Worm (Caenorhabditis elegans): ENCODE data around the gene nhr-43.
A peak's percentile ranks its signal among the peaks of the same experiment; 100 is the strongest.

The nhr-43 gene

DNA sequence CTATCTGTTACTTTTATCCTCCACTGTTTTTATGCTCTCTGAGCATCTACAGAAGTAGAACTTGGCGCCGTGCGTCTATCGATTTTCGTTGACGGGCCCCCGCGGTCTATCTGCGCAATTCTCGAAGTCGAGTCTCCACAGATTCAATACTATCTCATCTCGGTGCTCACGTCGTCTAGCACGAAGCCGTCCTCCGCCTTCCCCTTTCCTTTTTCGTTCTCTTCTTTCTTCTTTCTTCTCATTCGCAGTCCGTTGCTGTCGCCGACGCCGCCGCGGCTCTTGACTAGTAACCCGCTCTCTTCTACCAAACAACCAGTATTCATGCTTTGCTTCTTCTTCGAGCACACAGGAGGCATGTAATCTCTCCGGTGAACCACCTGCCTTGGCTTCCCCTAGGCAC is 28.3 kb upstream of the nhr-43 start:
- no peak for TF ChIP-seq nfya-1 (tag; optimal IDR thresholded peaks at IDR 0.05; ENCODE audit: borderline replicate concordance, insufficient read depth)
- TF ChIP-seq madf-10 (tag; optimal IDR thresholded peaks at IDR 0.05), result peak; percentile 39
- TF ChIP-seq egrh-3 (GFP tag; IDR thresholded peaks at IDR 0.05), result 0 out of 2 replicates have a peak, but pooled peaks have one; percentile 10
- TF ChIP-seq ccch-3 (GFP tag; optimal IDR thresholded peaks at IDR 0.05), result no peak
- no peak for TF ChIP-seq lsy-27 (tag; optimal IDR thresholded peaks at IDR 0.05; ENCODE audit: borderline replicate concordance, insufficient read depth)
- no peak for TF ChIP-seq dpl-1 (GFP tag; optimal IDR thresholded peaks at IDR 0.05)
- TF ChIP-seq ceh-27 (GFP tag; optimal IDR thresholded peaks at IDR 0.05), result peak; percentile 1
- TF ChIP-seq hmg-1.2 (GFP tag; IDR thresholded peaks at IDR 0.05), result peak; percentile 37; the same call in 1 of the 2 replicates
- TF ChIP-seq zfh-2 (GFP tag; conservative IDR thresholded peaks at IDR 0.05), result peak; percentile 65
- TF ChIP-seq hmg-20 (GFP tag; IDR thresholded peaks at IDR 0.05), result no peak
- TF ChIP-seq mcd-1 (GFP tag; IDR thresholded peaks at IDR 0.05), result peak; percentile 31; the same call in 1 of the 2 replicates
- no peak for TF ChIP-seq unc-62 (GFP tag; optimal IDR thresholded peaks at IDR 0.05)
- no peak for TF ChIP-seq tlf-1 (GFP tag; optimal IDR thresholded peaks at IDR 0.05)
- no peak for TF ChIP-seq lag-1 (GFP tag; IDR thresholded peaks at IDR 0.05)
- peak; percentile 9 for TF ChIP-seq K12H6.12 (tag; optimal IDR thresholded peaks at IDR 0.05)
- no peak for TF ChIP-seq zim-3 (tag; optimal IDR thresholded peaks at IDR 0.05)
- no peak for TF ChIP-seq mxl-1 (tag; optimal IDR thresholded peaks at IDR 0.05)

DNA sequence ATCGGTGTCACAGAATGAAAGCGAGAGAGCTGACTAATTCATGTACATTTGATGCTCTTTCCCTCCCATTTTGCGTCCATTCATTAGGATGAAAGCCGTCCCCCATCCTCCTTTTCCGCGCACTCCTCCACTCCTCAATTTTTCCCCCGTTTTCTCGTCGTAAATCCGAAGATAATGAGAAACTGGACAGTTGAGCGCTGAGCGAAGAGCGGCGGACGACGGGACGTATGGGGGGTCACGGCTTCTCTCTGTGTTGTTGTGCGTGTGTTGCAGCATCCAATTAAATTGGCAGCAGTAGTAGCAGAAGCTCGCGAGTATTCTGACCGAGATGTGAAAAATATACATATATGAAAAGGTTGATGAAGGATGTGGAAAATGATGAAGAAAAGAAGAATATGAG is 27.5 kb upstream of the nhr-43 start:
- TF ChIP-seq him-1 (tag; optimal IDR thresholded peaks at IDR 0.05) (no peak), ceh-91 (GFP tag; IDR thresholded peaks at IDR 0.05) (no peak), ztf-26 (tag; optimal IDR thresholded peaks at IDR 0.05) (no peak), attf-5 (GFP tag; optimal IDR thresholded peaks at IDR 0.05) (no peak), egrh-3 (GFP tag; IDR thresholded peaks at IDR 0.05) (no peak), die-1 (tag; optimal IDR thresholded peaks at IDR 0.05) (no peak), attf-3 (GFP tag; conservative IDR thresholded peaks at IDR 0.05) (no peak), snpc-4 (GFP tag; optimal IDR thresholded peaks at IDR 0.05) (no peak), snpc-4 (tag; optimal IDR thresholded peaks at IDR 0.05) (no peak), nhr-80 (tag; optimal IDR thresholded peaks at IDR 0.05) (no peak), hlh-12 (tag; optimal IDR thresholded peaks at IDR 0.05) (no peak), nfya-1 (tag; optimal IDR thresholded peaks at IDR 0.05; ENCODE audit: borderline replicate concordance, insufficient read depth) (no peak)

DNA sequence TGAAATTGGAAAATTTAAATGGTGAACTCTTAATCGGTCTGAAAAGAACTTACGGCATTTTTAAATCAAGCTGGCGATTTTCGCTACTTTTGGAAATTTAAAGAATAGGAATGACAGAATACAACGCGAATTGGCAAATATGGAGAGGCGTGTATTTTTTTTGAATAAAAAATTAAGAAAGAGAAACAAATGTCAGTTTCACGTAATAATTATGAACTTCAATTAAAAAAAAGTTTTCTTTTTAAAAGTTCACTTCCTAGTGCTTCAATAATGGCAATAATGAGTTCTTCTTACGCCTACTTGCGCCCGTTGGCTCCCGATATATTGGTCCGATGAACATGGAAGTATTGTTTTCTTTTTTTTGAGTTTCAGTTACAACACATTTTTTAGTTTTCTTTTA is 21.7 kb upstream of the nhr-43 start, which contains the start of gene pph-2:
Gene pph-2 (minus strand): TSS at position 101 of the 400 bp plus-strand sequence.
- TF ChIP-seq F55B11.4 (tag; optimal IDR thresholded peaks at IDR 0.05; ENCODE audit: borderline replicate concordance, insufficient read depth) (no peak), nhr-27 (tag; optimal IDR thresholded peaks at IDR 0.05) (no peak), xnd-1 (tag; optimal IDR thresholded peaks at IDR 0.05) (no peak), lin-54 (GFP tag; optimal IDR thresholded peaks at IDR 0.05) (no peak), egrh-3 (GFP tag; IDR thresholded peaks at IDR 0.05) (no peak), chd-7 (tag; optimal IDR thresholded peaks at IDR 0.05) (no peak), dpl-1 (GFP tag; optimal IDR thresholded peaks at IDR 0.05) (no peak), ztf-25 (GFP tag; IDR thresholded peaks at IDR 0.05) (no peak), B0019.2 (GFP tag; conservative IDR thresholded peaks at IDR 0.05) (no peak), attf-5 (GFP tag; optimal IDR thresholded peaks at IDR 0.05) (no peak), cebp-2 (GFP tag; IDR thresholded peaks at IDR 0.05) (no peak)

DNA sequence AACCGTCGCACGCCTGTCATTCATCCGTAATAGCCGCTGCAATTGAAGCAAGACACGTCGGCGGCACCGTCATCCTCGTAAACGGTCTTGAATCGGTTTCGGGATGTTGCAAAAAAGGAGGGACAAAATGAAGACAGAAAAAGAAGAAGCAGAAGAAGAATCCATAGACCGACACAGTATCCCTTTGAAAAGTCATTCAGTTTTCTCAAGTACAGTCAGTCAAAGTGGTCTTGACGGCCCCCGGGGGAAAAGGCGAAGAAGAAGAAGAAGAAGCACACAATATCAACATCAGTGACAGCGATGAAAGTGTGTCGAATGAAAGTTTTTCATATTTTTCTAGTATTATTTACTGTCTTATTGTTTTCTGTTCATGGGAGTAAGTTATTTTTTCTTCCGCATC is 21.1 kb upstream of the nhr-43 start, which contains the start of gene cutl-27:
Gene cutl-27 (plus strand): TSS at position 301 of the 400 bp plus-strand sequence.
- TF ChIP-seq gei-17 (GFP tag; optimal IDR thresholded peaks at IDR 0.05) (no peak), tlf-1 (GFP tag; optimal IDR thresholded peaks at IDR 0.05) (no peak), attf-6 (GFP tag; IDR thresholded peaks at IDR 0.05) (no peak), B0019.2 (GFP tag; conservative IDR thresholded peaks at IDR 0.05) (no peak), attf-5 (GFP tag; optimal IDR thresholded peaks at IDR 0.05) (no peak), ceh-40 (GFP tag; IDR thresholded peaks at IDR 0.05) (no peak), die-1 (tag; optimal IDR thresholded peaks at IDR 0.05) (no peak), F37B4.10 (GFP tag; IDR thresholded peaks at IDR 0.05) (no peak), aptf-3 (GFP tag; IDR thresholded peaks at IDR 0.05) (no peak), Y56A3A.18 (GFP tag; IDR thresholded peaks at IDR 0.05) (no peak)
